Fruit fly (Drosophila melanogaster) whole organism, embryonic: ENCODE results near the gene CG6569.

ENCODE experiments used
- Awh ChIP-seq: fragments of 200-800 bp; sonication (Bioruptor generic); IDR thresholded peaks from 2 replicates; pipeline ENCODE4, ENCODE4 v1.3.6; 2022; ENCODE audit warnings: missing biosample characterization, missing genetic modification characterization
- CG10431 ChIP-seq: fragments of 200-800 bp; sonication (Bioruptor generic); optimal IDR thresholded peaks from 3 replicates; lab custom pipeline; 2018; ENCODE audit warnings: missing biosample characterization, mild to moderate bottlenecking, missing genetic modification characterization
- CG10979 ChIP-seq: fragments of 200-800 bp; sonication (Bioruptor generic); optimal IDR thresholded peaks from 2 replicates; lab custom pipeline; 2018; ENCODE audit warnings: missing biosample characterization, mild to moderate bottlenecking, missing genetic modification characterization, moderate library complexity
- CG11456 ChIP-seq: fragments of 200-800 bp; sonication (Bioruptor generic); IDR thresholded peaks from 3 replicates; pipeline ENCODE4 v1.3.6; 2022; ENCODE audit warnings: missing biosample characterization, missing genetic modification characterization
- CG12391 ChIP-seq: fragments of 200-800 bp; sonication (Bioruptor generic); optimal IDR thresholded peaks from 3 replicates; lab custom pipeline; 2018; ENCODE audit warnings: missing biosample characterization, mild to moderate bottlenecking, missing genetic modification characterization, moderate library complexity
- CG18011 ChIP-seq: fragments of 200-800 bp; sonication (Bioruptor generic); optimal IDR thresholded peaks from 2 replicates; lab custom pipeline; 2017; ENCODE audit warnings: missing biosample characterization, missing genetic modification characterization, mild to moderate bottlenecking, moderate library complexity, missing genotype
- CG18599 ChIP-seq: fragments of 200-800 bp; sonication (Bioruptor generic); optimal IDR thresholded peaks from 3 replicates; lab custom pipeline; 2017; ENCODE audit warnings: missing biosample characterization, missing genetic modification characterization, mild to moderate bottlenecking, moderate library complexity, missing genetic modification reagents
- CG18619 ChIP-seq: fragments of 200-800 bp; sonication (Bioruptor generic); optimal IDR thresholded peaks from 3 replicates; lab custom pipeline; 2017; ENCODE audit warnings: missing biosample characterization, mild to moderate bottlenecking, missing genetic modification characterization
- CG31441 ChIP-seq: fragments of 200-800 bp; sonication (Bioruptor generic); IDR thresholded peaks from 2 replicates; pipeline ENCODE4 v1.3.6; 2022; ENCODE audit warnings: missing biosample characterization, missing genetic modification characterization
- CG34376 ChIP-seq: fragments of 200-800 bp; sonication (Bioruptor generic); optimal IDR thresholded peaks from 2 replicates; lab custom pipeline; 2018; ENCODE audit warnings: missing biosample characterization, mild to moderate bottlenecking, missing genetic modification characterization
- CG4328 ChIP-seq: fragments of 200-800 bp; sonication (Bioruptor generic); optimal IDR thresholded peaks from 3 replicates; lab custom pipeline; 2017; ENCODE audit warnings: missing biosample characterization, missing genetic modification reagents, missing genetic modification characterization
- CG4360 ChIP-seq: fragments of 200-800 bp; sonication (Bioruptor generic); IDR thresholded peaks from 2 replicates; pipeline ENCODE4 v1.3.6; 2022; ENCODE audit warnings: missing biosample characterization, missing genetic modification characterization
- CG6689 ChIP-seq: fragments of 200-800 bp; sonication (Bioruptor generic); IDR thresholded peaks from 2 replicates; pipeline ENCODE4 v1.3.6; 2022; ENCODE audit warnings: missing biosample characterization, missing genetic modification characterization
- CG7357 ChIP-seq: fragments of 200-800 bp; sonication (Bioruptor generic); IDR thresholded peaks from 3 replicates; pipeline ENCODE4 v1.3.6; 2022; ENCODE audit warnings: missing biosample characterization, missing genetic modification characterization
- CG7786 ChIP-seq: fragments of 200-800 bp; sonication (Bioruptor generic); optimal IDR thresholded peaks from 2 replicates; lab custom pipeline; 2016; ENCODE audit warnings: missing biosample characterization, missing genetic modification characterization
- CG8089 ChIP-seq: fragments of 200-800 bp; sonication (Bioruptor generic); optimal IDR thresholded peaks from 3 replicates; lab custom pipeline; 2016; ENCODE audit warnings: missing biosample characterization, missing genetic modification characterization
- CG8765 ChIP-seq: fragments of 200-800 bp; sonication (Bioruptor generic); IDR thresholded peaks from 2 replicates; pipeline ENCODE4 v1.3.6; 2022; ENCODE audit warnings: missing biosample characterization, missing genetic modification characterization
- CG9932 ChIP-seq: fragments of 200-800 bp; sonication (Bioruptor generic); IDR thresholded peaks from 2 replicates; pipeline ENCODE4 v1.3.6; 2022; ENCODE audit warnings: missing biosample characterization, missing genetic modification characterization
- CoRest ChIP-seq: fragments of 200-800 bp; sonication (Bioruptor generic); optimal IDR thresholded peaks from 3 replicates; lab custom pipeline; 2018; ENCODE audit warnings: missing biosample characterization, mild to moderate bottlenecking, missing genetic modification characterization, moderate library complexity
- D19A ChIP-seq: fragments of 200-800 bp; optimal IDR thresholded peaks from 3 replicates; lab custom pipeline; 2019; ENCODE audit warnings: missing biosample characterization, mild to moderate bottlenecking, missing genetic modification characterization, moderate library complexity
- Dip3 ChIP-seq: fragments of 200-800 bp; sonication (Bioruptor generic); optimal IDR thresholded peaks from 3 replicates; lab custom pipeline; 2016; ENCODE audit warnings: missing biosample characterization, missing genetic modification characterization
- HHEX ChIP-seq: fragments of 200-800 bp; sonication (Bioruptor generic); optimal IDR thresholded peaks from 3 replicates; lab custom pipeline; 2017; ENCODE audit warnings: missing biosample characterization, mild to moderate bottlenecking, missing genetic modification characterization, missing genetic modification reagents
- HLH54F ChIP-seq: fragments of 200-800 bp; sonication (Bioruptor generic); optimal IDR thresholded peaks from 3 replicates; lab custom pipeline; 2016; ENCODE audit warnings: missing biosample characterization, missing genetic modification characterization
- HmgD ChIP-seq: fragments of 200-800 bp; sonication (Bioruptor generic); optimal IDR thresholded peaks from 3 replicates; lab custom pipeline; 2016; ENCODE audit warnings: missing biosample characterization, missing genetic modification characterization
- NfI ChIP-seq: fragments of 200-800 bp; sonication (Bioruptor generic); optimal IDR thresholded peaks from 3 replicates; lab custom pipeline; 2018; ENCODE audit warnings: missing biosample characterization, mild to moderate bottlenecking, missing genetic modification characterization, moderate library complexity
- PHDP ChIP-seq: fragments of 200-800 bp; sonication (Bioruptor generic); optimal IDR thresholded peaks from 3 replicates; lab custom pipeline; 2018; ENCODE audit warnings: missing biosample characterization, mild to moderate bottlenecking, missing genetic modification characterization, moderate library complexity
- Pdp1 ChIP-seq, 2 experiments: fragments of 200-800 bp; sonication (Bioruptor generic); optimal IDR thresholded peaks; 3 replicates each; lab custom pipeline; 2016; ENCODE audit warnings: missing biosample characterization in 2 of 2, missing genetic modification characterization in 2 of 2, mild to moderate bottlenecking in 1 of 2, moderate library complexity in 1 of 2
- Trl ChIP-seq, 3 experiments: fragments of >200 bp in 2 of 3; fragments of 200-800 bp in 1 of 3; sonication (Bioruptor generic) in 1 of 3; optimal IDR thresholded peaks; 2 replicates in 1 of 3; 3 replicates in 2 of 3; lab custom pipeline; 2016 to 2017; ENCODE audit warnings: missing biosample characterization in 1 of 3, missing genetic modification characterization in 1 of 3
- aop ChIP-seq: fragments of 200-800 bp; sonication (Bioruptor generic); IDR thresholded peaks from 2 replicates; pipeline ENCODE4 v1.3.6; 2022; ENCODE audit warnings: missing biosample characterization, missing genetic modification characterization
- ap ChIP-seq: fragments of 200-800 bp; sonication (Bioruptor generic); IDR thresholded peaks from 2 replicates; pipeline ENCODE4 v1.3.6; 2022; ENCODE audit warnings: missing biosample characterization, missing genetic modification characterization
- chinmo ChIP-seq: fragments of 200-800 bp; sonication (Bioruptor generic); IDR thresholded peaks from 4 replicates; pipeline ENCODE4 v1.3.6; 2022; ENCODE audit warnings: missing biosample characterization, missing genetic modification characterization; ENCODE audit not compliant: partially characterized antibody
- eyg ChIP-seq: fragments of 200-800 bp; sonication (Bioruptor generic); optimal IDR thresholded peaks from 3 replicates; lab custom pipeline; 2016; ENCODE audit warnings: missing biosample characterization, missing genetic modification characterization
- fd102C ChIP-seq: fragments of 200-800 bp; sonication (Bioruptor generic); optimal IDR thresholded peaks from 2 replicates; lab custom pipeline; 2018; ENCODE audit warnings: missing biosample characterization, mild to moderate bottlenecking, missing genetic modification characterization, moderate library complexity
- fd96Cb ChIP-seq: fragments of 200-800 bp; sonication (Bioruptor generic); optimal IDR thresholded peaks from 2 replicates; lab custom pipeline; 2018; ENCODE audit warnings: missing biosample characterization, mild to moderate bottlenecking, missing genetic modification characterization, moderate library complexity
- gem ChIP-seq: fragments of 200-800 bp; sonication (Bioruptor generic); optimal IDR thresholded peaks from 2 replicates; lab custom pipeline; 2019; ENCODE audit warnings: missing biosample characterization, mild to moderate bottlenecking, missing genetic modification characterization, moderate library complexity
- grau ChIP-seq: fragments of 200-800 bp; optimal IDR thresholded peaks from 3 replicates; lab custom pipeline; 2019; ENCODE audit warnings: missing biosample characterization, mild to moderate bottlenecking, missing genetic modification characterization, moderate library complexity
- her ChIP-seq: fragments of 200-800 bp; sonication (Bioruptor generic); optimal IDR thresholded peaks from 2 replicates; lab custom pipeline; 2016; ENCODE audit warnings: missing biosample characterization, missing genetic modification characterization
- kay ChIP-seq: fragments of 200-800 bp; sonication (Bioruptor generic); optimal IDR thresholded peaks from 2 replicates; lab custom pipeline; 2016; ENCODE audit warnings: missing biosample characterization, missing genetic modification characterization
- lmd ChIP-seq: fragments of 200-800 bp; sonication (Bioruptor generic); IDR thresholded peaks from 2 replicates; pipeline ENCODE4 v1.3.6; 2022; ENCODE audit warnings: missing biosample characterization, missing genetic modification characterization
- lola ChIP-seq, 3 experiments: fragments of >200 bp in 2 of 3; fragments of 200-800 bp in 1 of 3; sonication (Bioruptor generic) in 1 of 3; optimal IDR thresholded peaks; 2 replicates each; lab custom pipeline; 2017 to 2019; ENCODE audit warnings: missing biosample characterization in 3 of 3, missing genetic modification characterization in 3 of 3, mild to moderate bottlenecking in 1 of 3, moderate library complexity in 1 of 3
- otp ChIP-seq: fragments of 200-800 bp; sonication (Bioruptor generic); IDR thresholded peaks from 3 replicates; pipeline ENCODE4, ENCODE4 v1.3.6; 2022; ENCODE audit warnings: missing biosample characterization, missing genetic modification characterization
- pho ChIP-seq: fragments of 200-800 bp; sonication (Bioruptor generic); optimal IDR thresholded peaks from 2 replicates; lab custom pipeline; 2016; ENCODE audit warnings: missing biosample characterization, missing genetic modification characterization
- phol ChIP-seq: fragments of 200-800 bp; sonication (Bioruptor generic); optimal IDR thresholded peaks from 3 replicates; lab custom pipeline; 2018; ENCODE audit warnings: missing biosample characterization, mild to moderate bottlenecking, missing genetic modification characterization, moderate library complexity
- rib ChIP-seq: fragments of 200-800 bp; sonication (Bioruptor generic); IDR thresholded peaks from 2 replicates; pipeline ENCODE4 v1.3.6; 2022; ENCODE audit warnings: missing biosample characterization, missing genetic modification characterization
- row ChIP-seq: fragments of 200-800 bp; sonication (Bioruptor generic); IDR thresholded peaks from 3 replicates; pipeline ENCODE4 v1.3.6; 2022; ENCODE audit warnings: missing biosample characterization, missing genetic modification characterization
- slbo ChIP-seq: fragments of 200-800 bp; sonication (Bioruptor generic); IDR thresholded peaks from 2 replicates; pipeline ENCODE4 v1.3.6; 2022; ENCODE audit warnings: missing biosample characterization, missing genetic modification characterization
- slou ChIP-seq: fragments of 200-800 bp; sonication (Bioruptor generic); optimal IDR thresholded peaks from 3 replicates; lab custom pipeline; 2016; ENCODE audit warnings: missing biosample characterization, missing genetic modification characterization
- sqz ChIP-seq: fragments of 200-800 bp; sonication (Bioruptor generic); optimal IDR thresholded peaks from 3 replicates; lab custom pipeline; 2018; ENCODE audit warnings: missing biosample characterization, mild to moderate bottlenecking, missing genetic modification characterization
- vvl ChIP-seq: fragments of 200-800 bp; sonication (Bioruptor generic); IDR thresholded peaks from 2 replicates; pipeline ENCODE4 v1.3.6; 2022; ENCODE audit warnings: missing biosample characterization, missing genetic modification characterization

The CG6569 gene

dm6 chr3R:21852579-21853233, 15.0 kb downstream of the CG6569 start (continued):
- TF ChIP-seq pho (GFP tag; lab: Kevin White, UChicago) (peak; percentile 23), NfI (peak; percentile 19), lola (GFP tag; optimal IDR thresholded peaks at IDR 0.05; lab: Kevin White, UChicago) (no peak), CG11456 (no peak), sqz (GFP tag; lab: Kevin White, UChicago) (peak; percentile 82), row (peak; percentile 47), fd102C (GFP tag; lab: Kevin White, UChicago) (no peak), grau (tag; lab: Kevin White, UChicago) (peak; percentile 39), slbo (GFP tag; lab: Robert Waterston, UW) (peak; percentile 22; the same call in 1 of the 2 replicates), CoRest (tag; lab: Kevin White, UChicago) (peak; percentile 14), aop (GFP tag; lab: Robert Waterston, UW) (no peak), CG7357 (GFP tag; lab: Robert Waterston, UW) (no peak), HmgD (GFP tag; lab: Kevin White, UChicago) (no peak), rib (GFP tag; lab: Robert Waterston, UW) (no peak), CG34376 (GFP tag; lab: Kevin White, UChicago) (no peak), CG18599 (GFP tag; lab: Kevin White, UChicago) (peak; percentile 42), CG8089 (GFP tag; lab: Kevin White, UChicago) (no peak), CG10431 (GFP tag; lab: Kevin White, UChicago) (no peak), CG12391 (tag; lab: Kevin White, UChicago) (peak; percentile 17), CG18011 (GFP tag; lab: Kevin White, UChicago) (no peak), ap (GFP tag; lab: Robert Waterston, UW) (no peak), Dip3 (GFP tag; lab: Kevin White, UChicago) (peak; percentile 18), otp (GFP tag; lab: Robert Waterston, UW) (0 out of 3 replicates have a peak, but pooled peaks have one; percentile 19), eyg (no peak), fd96Cb (tag; lab: Kevin White, UChicago) (no peak), lmd (GFP tag; lab: Robert Waterston, UW) (0 out of 2 replicates have a peak, but pooled peaks have one; percentile 43), Trl (optimal IDR thresholded peaks at IDR 0.05; lab: Kevin White, UChicago) (no peak), Trl (GFP tag; optimal IDR thresholded peaks at IDR 0.05; lab: Kevin White, UChicago) (peak; percentile 30), CG4360 (GFP tag; lab: Robert Waterston, UW) (0 out of 2 replicates have a peak, but pooled peaks have one; percentile 17), HLH54F (GFP tag; lab: Kevin White, UChicago) (peak; percentile 3), phol (tag; lab: Kevin White, UChicago) (peak; percentile 15), kay (GFP tag; lab: Kevin White, UChicago) (no peak), Awh (GFP tag; lab: Robert Waterston, UW) (no peak), her (GFP tag; lab: Kevin White, UChicago) (no peak), vvl (GFP tag; lab: Robert Waterston, UW) (peak; percentile 41; the same call in 1 of the 2 replicates), chinmo (peak; percentile 26; the same call in 1 of the 4 replicates), D19A (peak; percentile 89), Pdp1 (GFP tag; optimal IDR thresholded peaks at IDR 0.05; lab: Kevin White, UChicago) (peak; percentile 15 to 84), slou (no peak), CG10979 (tag; lab: Kevin White, UChicago) (peak; percentile 23), CG31441 (GFP tag; lab: Robert Waterston, UW) (peak; percentile 31; the same call in 1 of the 2 replicates), PHDP (tag; lab: Kevin White, UChicago) (peak; percentile 42), CG18619 (GFP tag; lab: Kevin White, UChicago) (peak; percentile 20), CG8765 (GFP tag; lab: Robert Waterston, UW) (peak; percentile 34; the same call in 1 of the 2 replicates), CG9932 (GFP tag; lab: Robert Waterston, UW) (peak; percentile 32; the same call in 1 of the 2 replicates), HHEX (GFP tag; lab: Kevin White, UChicago) (no peak), CG4328 (GFP tag; lab: Kevin White, UChicago) (no peak), gem (tag; lab: Kevin White, UChicago) (peak; percentile 60), CG6689 (GFP tag; lab: Robert Waterston, UW) (0 out of 2 replicates have a peak, but pooled peaks have one; percentile 32), CG7786 (no peak)
